Fruit fly (Drosophila melanogaster) whole organism, embryonic: ENCODE measurements around the gene aru.

ENCODE experiments used
- Asciz ChIP-seq: fragments of 200-800 bp; sonication (Bioruptor generic); optimal IDR thresholded peaks from 2 replicates; lab custom pipeline; 2017; ENCODE audit warnings: missing biosample characterization, mild to moderate bottlenecking, missing genetic modification characterization, missing genetic modification reagents
- BEAF-32 ChIP-seq: fragments of 200-800 bp; sonication (Bioruptor generic); optimal IDR thresholded peaks from 3 replicates; lab custom pipeline; 2017; ENCODE audit warnings: missing biosample characterization, missing genetic modification characterization, mild to moderate bottlenecking, moderate library complexity, missing genetic modification reagents
- CG11695 ChIP-seq: fragments of 200-800 bp; sonication (Bioruptor generic); IDR thresholded peaks from 3 replicates; pipeline ENCODE4 v1.3.6; 2022; ENCODE audit warnings: missing biosample characterization, missing genetic modification characterization
- CG12071 ChIP-seq: fragments of 200-800 bp; sonication (Bioruptor generic); optimal IDR thresholded peaks from 3 replicates; lab custom pipeline; 2018; ENCODE audit warnings: missing biosample characterization, mild to moderate bottlenecking, missing genetic modification characterization
- CG15514 ChIP-seq: fragments of 200-800 bp; sonication (Bioruptor generic); optimal IDR thresholded peaks from 3 replicates; lab custom pipeline; 2017; ENCODE audit warnings: missing biosample characterization, missing genetic modification characterization, mild to moderate bottlenecking, moderate library complexity, missing genetic modification reagents
- CG16813 ChIP-seq: fragments of 200-800 bp; sonication (Bioruptor generic); IDR thresholded peaks from 3 replicates; pipeline ENCODE4 v1.3.6; 2022; ENCODE audit warnings: missing biosample characterization, missing genetic modification characterization; ENCODE audit not compliant: partially characterized antibody
- CG2116 ChIP-seq: fragments of 200-800 bp; sonication (Bioruptor generic); optimal IDR thresholded peaks from 3 replicates; lab custom pipeline; 2018; ENCODE audit warnings: missing biosample characterization, mild to moderate bottlenecking, missing genetic modification characterization
- CG2129 ChIP-seq: fragments of 200-800 bp; sonication (Bioruptor generic); IDR thresholded peaks from 2 replicates; pipeline ENCODE4 v1.3.6; 2022; ENCODE audit warnings: missing biosample characterization, missing genetic modification characterization; ENCODE audit not compliant: partially characterized antibody
- CG31224 ChIP-seq: fragments of 200-800 bp; sonication (Bioruptor generic); IDR thresholded peaks from 2 replicates; pipeline ENCODE4 v1.3.6; 2022; ENCODE audit warnings: missing biosample characterization, missing genetic modification characterization
- CG31441 ChIP-seq: fragments of 200-800 bp; sonication (Bioruptor generic); IDR thresholded peaks from 2 replicates; pipeline ENCODE4 v1.3.6; 2022; ENCODE audit warnings: missing biosample characterization, missing genetic modification characterization
- CG34224 ChIP-seq: fragments of 200-800 bp; sonication (Bioruptor generic); IDR thresholded peaks from 3 replicates; pipeline ENCODE4 v1.3.6; 2022; ENCODE audit warnings: missing biosample characterization, missing genetic modification characterization; ENCODE audit not compliant: partially characterized antibody
- CG42726 ChIP-seq: fragments of 200-800 bp; sonication (Bioruptor generic); IDR thresholded peaks from 2 replicates; pipeline ENCODE4 v1.3.6; 2022; ENCODE audit warnings: missing biosample characterization, missing genetic modification characterization; ENCODE audit not compliant: partially characterized antibody
- CG4617 ChIP-seq: fragments of 200-800 bp; sonication (Bioruptor generic); optimal IDR thresholded peaks from 3 replicates; lab custom pipeline; 2016; ENCODE audit warnings: missing biosample characterization, missing genetic modification characterization, borderline replicate concordance
- CG6791 ChIP-seq: fragments of 200-800 bp; sonication (Bioruptor generic); IDR thresholded peaks from 3 replicates; pipeline ENCODE4 v1.3.6; 2022; ENCODE audit warnings: missing biosample characterization, missing genetic modification characterization; ENCODE audit not compliant: partially characterized antibody
- CG7963 ChIP-seq: fragments of 200-800 bp; sonication (Bioruptor generic); IDR thresholded peaks from 3 replicates; pipeline ENCODE4 v1.3.6; 2022; ENCODE audit warnings: missing biosample characterization, missing genetic modification characterization; ENCODE audit not compliant: partially characterized antibody
- CoRest ChIP-seq: fragments of 200-800 bp; sonication (Bioruptor generic); optimal IDR thresholded peaks from 3 replicates; lab custom pipeline; 2018; ENCODE audit warnings: missing biosample characterization, mild to moderate bottlenecking, missing genetic modification characterization, moderate library complexity
- Dll ChIP-seq: fragments of 200-800 bp; sonication (Bioruptor generic); IDR thresholded peaks from 4 replicates; pipeline ENCODE4 v1.3.6; 2022; ENCODE audit warnings: missing biosample characterization, missing genetic modification characterization; ENCODE audit not compliant: partially characterized antibody
- Dp ChIP-seq: fragments of 200-800 bp; sonication (Bioruptor generic); optimal IDR thresholded peaks from 2 replicates; lab custom pipeline; 2018; ENCODE audit warnings: missing biosample characterization, mild to moderate bottlenecking, missing genetic modification characterization, moderate library complexity
- H15 ChIP-seq: fragments of 200-800 bp; sonication (Bioruptor generic); IDR thresholded peaks from 3 replicates; pipeline ENCODE4 v1.3.6; 2022; ENCODE audit warnings: missing biosample characterization, missing genetic modification characterization
- Hey ChIP-seq: fragments of 200-800 bp; sonication (Bioruptor generic); optimal IDR thresholded peaks from 3 replicates; lab custom pipeline; 2018; ENCODE audit warnings: missing biosample characterization, mild to moderate bottlenecking, missing genetic modification characterization
- Med ChIP-seq: fragments of 200-800 bp; sonication (Bioruptor generic); peaks from one replicate; lab custom pipeline; 2016; ENCODE audit warnings: missing biosample characterization, missing genetic modification characterization, mild to moderate bottlenecking, inconsistent platforms, moderate library complexity
- Myb ChIP-seq: fragments of 200-800 bp; sonication (Bioruptor generic); optimal IDR thresholded peaks from 2 replicates; lab custom pipeline; 2016; ENCODE audit warnings: missing biosample characterization, missing genetic modification characterization
- Opbp ChIP-seq: fragments of 200-800 bp; sonication (Bioruptor generic); IDR thresholded peaks from 3 replicates; pipeline ENCODE4 v1.3.6; 2022; ENCODE audit warnings: missing biosample characterization, missing genetic modification characterization; ENCODE audit not compliant: partially characterized antibody
- PHDP ChIP-seq: fragments of 200-800 bp; sonication (Bioruptor generic); optimal IDR thresholded peaks from 3 replicates; lab custom pipeline; 2018; ENCODE audit warnings: missing biosample characterization, mild to moderate bottlenecking, missing genetic modification characterization, moderate library complexity
- Scr ChIP-seq: fragments of 200-800 bp; sonication (Bioruptor generic); IDR thresholded peaks from 2 replicates; pipeline ENCODE4 v1.3.6; 2022; ENCODE audit warnings: missing biosample characterization, missing genetic modification characterization; ENCODE audit not compliant: partially characterized antibody
- Sin3A ChIP-seq: fragments of >200 bp; optimal IDR thresholded peaks from 2 replicates; lab custom pipeline; 2018
- Xrp1 ChIP-seq: fragments of 200-800 bp; sonication (Bioruptor generic); IDR thresholded peaks from 2 replicates; pipeline ENCODE4 v1.3.6; 2022; ENCODE audit warnings: missing biosample characterization, missing genetic modification characterization
- YL-1 ChIP-seq: fragments of 200-800 bp; sonication (Bioruptor generic); optimal IDR thresholded peaks from 3 replicates; lab custom pipeline; 2017; ENCODE audit warnings: missing biosample characterization, mild to moderate bottlenecking, missing genetic modification characterization
- abd-A ChIP-seq: fragments of 200-800 bp; sonication (Bioruptor generic); optimal IDR thresholded peaks from 3 replicates; lab custom pipeline; 2019; ENCODE audit warnings: missing biosample characterization, mild to moderate bottlenecking, missing genetic modification characterization, moderate library complexity
- ato ChIP-seq: fragments of 200-800 bp; sonication (Bioruptor generic); IDR thresholded peaks from 2 replicates; pipeline ENCODE4 v1.3.6; 2022; ENCODE audit warnings: missing biosample characterization, missing genetic modification characterization; ENCODE audit not compliant: partially characterized antibody
- bbx ChIP-seq: fragments of 200-800 bp; sonication (Bioruptor generic); IDR thresholded peaks from 2 replicates; pipeline ENCODE4 v1.3.6; 2022; ENCODE audit warnings: missing biosample characterization, missing genetic modification characterization; ENCODE audit not compliant: partially characterized antibody
- ci ChIP-seq: fragments of 200-800 bp; sonication (Bioruptor generic); IDR thresholded peaks from 3 replicates; pipeline ENCODE4 v1.3.6; 2022; ENCODE audit warnings: missing biosample characterization, missing genetic modification characterization
- cwo ChIP-seq: fragments of 200-800 bp; sonication (Bioruptor generic); optimal IDR thresholded peaks from 3 replicates; lab custom pipeline; 2017; ENCODE audit warnings: missing biosample characterization, missing genetic modification characterization, mild to moderate bottlenecking, moderate library complexity, missing genetic modification reagents
- exex ChIP-seq: fragments of 200-800 bp; sonication (Bioruptor generic); optimal IDR thresholded peaks from 4 replicates; lab custom pipeline; 2018; ENCODE audit warnings: missing biosample characterization, mild to moderate bottlenecking, missing genetic modification characterization, moderate library complexity
- hb ChIP-seq: fragments of 200-800 bp; sonication (Bioruptor generic); IDR thresholded peaks from 3 replicates; pipeline ENCODE4 v1.3.6; 2022; ENCODE audit warnings: missing biosample characterization, missing genetic modification characterization; ENCODE audit not compliant: partially characterized antibody
- hbn ChIP-seq: fragments of 200-800 bp; sonication (Bioruptor generic); IDR thresholded peaks from 2 replicates; pipeline ENCODE4 v1.3.6; 2022; ENCODE audit warnings: missing biosample characterization, missing genetic modification characterization; ENCODE audit not compliant: partially characterized antibody
- insv ChIP-seq, 2 experiments: fragments of 200-800 bp; sonication (Bioruptor generic); optimal IDR thresholded peaks; 3 replicates each; lab custom pipeline; 2016 to 2018; ENCODE audit warnings: missing biosample characterization in 2 of 2, missing genetic modification characterization in 2 of 2
- knrl ChIP-seq: fragments of 200-800 bp; sonication (Bioruptor generic); IDR thresholded peaks from 3 replicates; pipeline ENCODE4 v1.3.6; 2022; ENCODE audit warnings: missing biosample characterization, missing genetic modification characterization; ENCODE audit not compliant: partially characterized antibody
- maf-S ChIP-seq: fragments of 200-800 bp; sonication (Bioruptor generic); optimal IDR thresholded peaks from 2 replicates; lab custom pipeline; 2016; ENCODE audit warnings: missing biosample characterization, missing genetic modification characterization
- mld ChIP-seq: fragments of 200-800 bp; sonication (Bioruptor generic); IDR thresholded peaks from 3 replicates; pipeline ENCODE4 v1.3.6; 2022; ENCODE audit warnings: missing biosample characterization, missing genetic modification characterization; ENCODE audit not compliant: partially characterized antibody
- nerfin-2 ChIP-seq: fragments of 200-800 bp; sonication (Bioruptor generic); IDR thresholded peaks from 2 replicates; pipeline ENCODE4 v1.3.6; 2022; ENCODE audit warnings: missing biosample characterization, missing genetic modification characterization; ENCODE audit not compliant: partially characterized antibody
- nom ChIP-seq: fragments of 200-800 bp; sonication (Bioruptor generic); optimal IDR thresholded peaks from 2 replicates; lab custom pipeline; 2017; ENCODE audit warnings: missing biosample characterization, missing genetic modification characterization, mild to moderate bottlenecking, moderate library complexity, missing genetic modification reagents
- row ChIP-seq: fragments of 200-800 bp; sonication (Bioruptor generic); IDR thresholded peaks from 3 replicates; pipeline ENCODE4 v1.3.6; 2022; ENCODE audit warnings: missing biosample characterization, missing genetic modification characterization
- sens-2 ChIP-seq: fragments of 200-800 bp; sonication (Bioruptor generic); IDR thresholded peaks from 2 replicates; pipeline ENCODE4 v1.3.6; 2022; ENCODE audit warnings: missing biosample characterization, missing genetic modification characterization
- slou ChIP-seq: fragments of 200-800 bp; sonication (Bioruptor generic); optimal IDR thresholded peaks from 3 replicates; lab custom pipeline; 2016; ENCODE audit warnings: missing biosample characterization, missing genetic modification characterization
- sob ChIP-seq: fragments of 200-800 bp; sonication (Bioruptor generic); IDR thresholded peaks from 2 replicates; pipeline ENCODE4 v1.3.6; 2022; ENCODE audit warnings: missing biosample characterization, missing genetic modification characterization
- trem ChIP-seq: fragments of 200-800 bp; optimal IDR thresholded peaks from 3 replicates; lab custom pipeline; 2019; ENCODE audit warnings: missing biosample characterization, mild to moderate bottlenecking, missing genetic modification characterization, moderate library complexity

Gene aru

DNA sequence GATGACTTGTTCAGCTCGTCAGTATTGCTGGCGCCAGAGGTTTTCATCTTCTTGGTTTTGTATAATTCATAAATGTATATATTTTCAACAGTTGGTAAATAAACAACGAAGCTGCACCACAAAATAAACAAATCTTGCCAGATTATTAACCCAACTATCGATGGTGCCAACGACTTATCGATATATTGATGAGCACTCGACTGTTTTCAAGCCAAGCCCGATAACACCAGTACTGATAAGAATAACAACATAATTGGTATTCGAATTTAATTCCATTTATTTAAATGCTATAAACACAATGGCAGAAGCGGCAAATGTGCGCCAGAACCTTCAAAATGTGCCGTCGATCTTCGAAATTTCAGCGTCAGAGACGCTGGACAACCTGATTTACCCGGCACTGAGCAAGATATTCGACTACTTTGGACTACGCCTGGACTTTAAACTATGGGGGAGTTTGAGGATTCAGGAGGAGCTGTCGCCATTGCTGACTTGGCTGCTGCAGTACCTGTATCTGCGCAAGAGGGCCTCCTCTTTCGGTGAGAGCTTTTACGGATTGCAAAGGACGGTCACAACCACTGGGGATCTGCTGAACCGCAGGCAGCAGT, 52.3 kb downstream of the aru start, which contains the start of the genes Saf6 and Pex12 (continued):
- TF ChIP-seq nerfin-2 (GFP tag; lab: Robert Waterston, UW) (peak; percentile 79), CG2129 (GFP tag; lab: Robert Waterston, UW) (peak; percentile 73), YL-1 (GFP tag; lab: Kevin White, UChicago) (peak; percentile 7), sob (GFP tag; lab: Robert Waterston, UW) (no peak), ato (GFP tag; lab: Robert Waterston, UW) (peak; percentile 75), abd-A (no peak), CG6791 (GFP tag; lab: Robert Waterston, UW) (peak; percentile 81), exex (tag; lab: Kevin White, UChicago) (peak; percentile 47), Sin3A (peak; percentile 16), maf-S (no peak), PHDP (no peak), Dp (GFP tag; lab: Kevin White, UChicago) (peak; percentile 43), Scr (GFP tag; lab: Robert Waterston, UW) (peak; percentile 83), Xrp1 (GFP tag; lab: Robert Waterston, UW) (peak; percentile 6; the same call in 1 of the 2 replicates), Med (GFP tag; lab: Kevin White, UChicago) (peak; percentile 75), Hey (tag; lab: Kevin White, UChicago) (no peak), CG31224 (GFP tag; lab: Robert Waterston, UW) (no peak), Dll (GFP tag; lab: Robert Waterston, UW) (peak; percentile 89), Myb (GFP tag; lab: Kevin White, UChicago) (peak; percentile 15), CG7963 (GFP tag; lab: Robert Waterston, UW) (peak; percentile 83), insv (GFP tag; optimal IDR thresholded peaks at IDR 0.05; lab: Kevin White, UChicago) (peak in 1 of 2 experiments; percentile 54), Asciz (GFP tag; lab: Kevin White, UChicago) (no peak), CG15514 (peak; percentile 3), H15 (GFP tag; lab: Robert Waterston, UW) (no peak), CG31441 (GFP tag; lab: Robert Waterston, UW) (no peak), CG34224 (GFP tag; lab: Robert Waterston, UW) (peak; percentile 91), ci (0 out of 3 replicates have a peak, but pooled peaks have one; percentile 12), mld (GFP tag; lab: Robert Waterston, UW) (0 out of 3 replicates have a peak, but pooled peaks have one; percentile 51), CG2116 (GFP tag; lab: Kevin White, UChicago) (peak; percentile 65), CoRest (tag; lab: Kevin White, UChicago) (no peak), bbx (GFP tag; lab: Robert Waterston, UW) (peak; percentile 82), cwo (no peak), knrl (GFP tag; lab: Robert Waterston, UW) (peak; percentile 72; the same call in 2 of the 3 replicates), CG11695 (no peak), trem (peak; percentile 11), BEAF-32 (peak; percentile 79), Opbp (peak; percentile 85; the same call in 2 of the 3 replicates), nom (GFP tag; lab: Kevin White, UChicago) (peak; percentile 65), row (GFP tag; lab: Robert Waterston, UW) (peak; percentile 47), slou (GFP tag; lab: Kevin White, UChicago) (no peak), CG16813 (GFP tag; lab: Robert Waterston, UW) (peak; percentile 77), CG4617 (GFP tag; lab: Kevin White, UChicago) (peak; percentile 70), hb (GFP tag; lab: Robert Waterston, UW) (peak; percentile 79), hbn (peak; percentile 76), CG12071 (no peak), sens-2 (GFP tag; lab: Robert Waterston, UW) (no peak), CG42726 (peak; percentile 14; the same call in 1 of the 2 replicates)
